Fruit fly (Drosophila melanogaster) whole organism, embryonic: Measurements from ENCODE around the gene CG1440.

Experiments
- B-H1 ChIP-seq: fragments of 200-800 bp; sonication (Bioruptor generic); IDR thresholded peaks from 3 replicates; pipeline ENCODE4 v1.3.6; 2022; ENCODE audit warnings: missing biosample characterization, missing genetic modification characterization
- BtbVII ChIP-seq: fragments of 200-800 bp; sonication (Bioruptor generic); optimal IDR thresholded peaks from 3 replicates; lab custom pipeline; 2017; ENCODE audit warnings: missing biosample characterization, mild to moderate bottlenecking, missing genetic modification characterization
- CG10366 ChIP-seq: fragments of 200-800 bp; sonication (Bioruptor generic); IDR thresholded peaks from 2 replicates; pipeline ENCODE4 v1.3.6; 2022; ENCODE audit warnings: missing biosample characterization, missing genetic modification characterization
- CG10431 ChIP-seq: fragments of 200-800 bp; sonication (Bioruptor generic); optimal IDR thresholded peaks from 3 replicates; lab custom pipeline; 2018; ENCODE audit warnings: missing biosample characterization, mild to moderate bottlenecking, missing genetic modification characterization
- CG12659 ChIP-seq: fragments of 200-800 bp; sonication (Bioruptor generic); optimal IDR thresholded peaks from 3 replicates; lab custom pipeline; 2017; ENCODE audit warnings: mild to moderate bottlenecking, missing biosample characterization, missing genetic modification reagents, missing genetic modification characterization
- CG12744 ChIP-seq: fragments of 200-800 bp; sonication (Bioruptor generic); optimal IDR thresholded peaks from 2 replicates; lab custom pipeline; 2016; ENCODE audit warnings: missing biosample characterization, missing genetic modification characterization
- CG12769 ChIP-seq: fragments of 200-800 bp; sonication (Bioruptor generic); optimal IDR thresholded peaks from 2 replicates; lab custom pipeline; 2019; ENCODE audit warnings: missing biosample characterization, mild to moderate bottlenecking, missing genetic modification characterization, moderate library complexity
- CG13287 ChIP-seq: fragments of 200-800 bp; sonication (Bioruptor generic); IDR thresholded peaks from 2 replicates; pipeline ENCODE4 v1.3.6; 2022; ENCODE audit warnings: missing biosample characterization, missing genetic modification characterization; ENCODE audit not compliant: partially characterized antibody
- CG13894 ChIP-seq: fragments of 200-800 bp; sonication (Bioruptor generic); optimal IDR thresholded peaks from 3 replicates; lab custom pipeline; 2018; ENCODE audit warnings: missing biosample characterization, mild to moderate bottlenecking, missing genetic modification characterization, moderate library complexity
- CG15479 ChIP-seq: fragments of 200-800 bp; sonication (Bioruptor generic); optimal IDR thresholded peaks from 3 replicates; lab custom pipeline; 2019; ENCODE audit warnings: missing biosample characterization, mild to moderate bottlenecking, missing genetic modification characterization, moderate library complexity
- CG15601 ChIP-seq: fragments of 200-800 bp; sonication (Bioruptor generic); optimal IDR thresholded peaks from 3 replicates; lab custom pipeline; 2019; ENCODE audit warnings: missing biosample characterization, mild to moderate bottlenecking, missing genetic modification characterization, moderate library complexity
- CG17186 ChIP-seq: fragments of 200-800 bp; sonication (Bioruptor generic); optimal IDR thresholded peaks from 3 replicates; lab custom pipeline; 2017; ENCODE audit warnings: missing biosample characterization, missing genetic modification reagents, missing genetic modification characterization
- CG17568 ChIP-seq: fragments of 200-800 bp; sonication (Bioruptor generic); optimal IDR thresholded peaks from 2 replicates; lab custom pipeline; 2018; ENCODE audit warnings: missing biosample characterization, mild to moderate bottlenecking, missing genetic modification characterization, moderate library complexity
- CG2202 ChIP-seq: fragments of 200-800 bp; sonication (Bioruptor generic); optimal IDR thresholded peaks from 2 replicates; lab custom pipeline; 2018; ENCODE audit warnings: missing biosample characterization, mild to moderate bottlenecking, missing genetic modification characterization
- CG4617 ChIP-seq: fragments of 200-800 bp; sonication (Bioruptor generic); optimal IDR thresholded peaks from 3 replicates; lab custom pipeline; 2016; ENCODE audit warnings: missing biosample characterization, missing genetic modification characterization, borderline replicate concordance
- CG7556 ChIP-seq: fragments of 200-800 bp; sonication (Bioruptor generic); optimal IDR thresholded peaks from 2 replicates; lab custom pipeline; 2017; ENCODE audit warnings: missing biosample characterization, mild to moderate bottlenecking, missing genetic modification characterization
- CG8290 ChIP-seq, 3 experiments: fragments of 200-800 bp; sonication (Bioruptor generic); optimal IDR thresholded peaks; 2 replicates each; lab custom pipeline; 2016 to 2019; ENCODE audit warnings: missing biosample characterization in 3 of 3, missing genetic modification characterization in 3 of 3, mild to moderate bottlenecking in 2 of 3, moderate library complexity in 1 of 3
- CG8388 ChIP-seq: fragments of 200-800 bp; sonication (Bioruptor generic); optimal IDR thresholded peaks from 2 replicates; lab custom pipeline; 2019; ENCODE audit warnings: missing biosample characterization, mild to moderate bottlenecking, missing genetic modification characterization, moderate library complexity
- CG9727 ChIP-seq: fragments of 200-800 bp; sonication (Bioruptor generic); optimal IDR thresholded peaks from 3 replicates; lab custom pipeline; 2017; ENCODE audit warnings: missing biosample characterization, mild to moderate bottlenecking, missing genetic modification characterization
- CoRest ChIP-seq: fragments of 200-800 bp; sonication (Bioruptor generic); optimal IDR thresholded peaks from 3 replicates; lab custom pipeline; 2018; ENCODE audit warnings: missing biosample characterization, mild to moderate bottlenecking, missing genetic modification characterization, moderate library complexity
- Dp ChIP-seq: fragments of 200-800 bp; sonication (Bioruptor generic); optimal IDR thresholded peaks from 2 replicates; lab custom pipeline; 2018; ENCODE audit warnings: missing biosample characterization, mild to moderate bottlenecking, missing genetic modification characterization, moderate library complexity
- Hand ChIP-seq: fragments of 200-800 bp; sonication (Bioruptor generic); optimal IDR thresholded peaks from 2 replicates; lab custom pipeline; 2017; ENCODE audit warnings: mild to moderate bottlenecking, missing biosample characterization, missing genetic modification reagents, missing genetic modification characterization
- Max ChIP-seq: fragments of 200-800 bp; sonication (Bioruptor generic); optimal IDR thresholded peaks from 2 replicates; lab custom pipeline; 2016; ENCODE audit warnings: missing biosample characterization, mild to moderate bottlenecking, missing genetic modification characterization
- NC2α ChIP-seq: fragments of 200-800 bp; sonication (Bioruptor generic); optimal IDR thresholded peaks from 2 replicates; lab custom pipeline; 2016; ENCODE audit warnings: missing biosample characterization, missing genetic modification characterization
- Neu2 ChIP-seq: fragments of 200-800 bp; sonication (Bioruptor generic); optimal IDR thresholded peaks from 3 replicates; lab custom pipeline; 2016; ENCODE audit warnings: missing biosample characterization, missing genetic modification characterization, borderline replicate concordance
- Oli ChIP-seq: fragments of 200-800 bp; sonication (Bioruptor generic); optimal IDR thresholded peaks from 2 replicates; lab custom pipeline; 2018; ENCODE audit warnings: missing biosample characterization, mild to moderate bottlenecking, missing genetic modification characterization, moderate library complexity
- PHDP ChIP-seq: fragments of 200-800 bp; sonication (Bioruptor generic); optimal IDR thresholded peaks from 3 replicates; lab custom pipeline; 2018; ENCODE audit warnings: missing biosample characterization, mild to moderate bottlenecking, missing genetic modification characterization, moderate library complexity
- Ravus ChIP-seq: fragments of 200-800 bp; sonication (Bioruptor generic); IDR thresholded peaks from 2 replicates; pipeline ENCODE4 v1.3.6; 2022; ENCODE audit warnings: missing biosample characterization, missing genetic modification characterization
- Scr ChIP-seq: fragments of 200-800 bp; sonication (Bioruptor generic); IDR thresholded peaks from 2 replicates; pipeline ENCODE4 v1.3.6; 2022; ENCODE audit warnings: missing biosample characterization, missing genetic modification characterization; ENCODE audit not compliant: partially characterized antibody
- ato ChIP-seq: fragments of 200-800 bp; sonication (Bioruptor generic); IDR thresholded peaks from 2 replicates; pipeline ENCODE4 v1.3.6; 2022; ENCODE audit warnings: missing biosample characterization, missing genetic modification characterization; ENCODE audit not compliant: partially characterized antibody
- cato ChIP-seq: fragments of 200-800 bp; sonication (Bioruptor generic); optimal IDR thresholded peaks from 2 replicates; lab custom pipeline; 2016; ENCODE audit warnings: missing biosample characterization, missing genetic modification characterization, borderline replicate concordance
- dmrt11E ChIP-seq: fragments of 200-800 bp; sonication (Bioruptor generic); optimal IDR thresholded peaks from 3 replicates; lab custom pipeline; 2018; ENCODE audit warnings: missing biosample characterization, mild to moderate bottlenecking, missing genetic modification characterization, moderate library complexity
- dpn ChIP-seq, 2 experiments: fragments of 200-800 bp; sonication (Bioruptor generic); optimal IDR thresholded peaks; 3 replicates each; lab custom pipeline; 2016; ENCODE audit warnings: missing biosample characterization in 2 of 2, missing genetic modification characterization in 2 of 2
- dysf ChIP-seq: fragments of 200-800 bp; sonication (Bioruptor generic); IDR thresholded peaks from 3 replicates; pipeline ENCODE4 v1.3.6; 2022; ENCODE audit warnings: missing biosample characterization, missing genetic modification characterization
- her ChIP-seq: fragments of 200-800 bp; sonication (Bioruptor generic); optimal IDR thresholded peaks from 2 replicates; lab custom pipeline; 2016; ENCODE audit warnings: missing biosample characterization, missing genetic modification characterization
- hkb ChIP-seq, 2 experiments: fragments of 200-800 bp in 1 of 2; fragments of >200 bp in 1 of 2; sonication (Bioruptor generic) in 1 of 2; IDR thresholded peaks in 1 of 2; optimal IDR thresholded peaks in 1 of 2; 2 replicates each; pipeline versions ENCODE4 v1.3.6 to Lab custom; 2017 to 2022; ENCODE audit warnings: missing biosample characterization in 1 of 2, missing genetic modification characterization in 1 of 2
- kay ChIP-seq: fragments of 200-800 bp; sonication (Bioruptor generic); optimal IDR thresholded peaks from 2 replicates; lab custom pipeline; 2016; ENCODE audit warnings: missing biosample characterization, missing genetic modification characterization
- lbe ChIP-seq: fragments of 200-800 bp; sonication (Bioruptor generic); optimal IDR thresholded peaks from 2 replicates; lab custom pipeline; 2016; ENCODE audit warnings: missing biosample characterization, mild to moderate bottlenecking, missing genetic modification characterization
- pros ChIP-seq: fragments of 200-800 bp; sonication (Bioruptor generic); optimal IDR thresholded peaks from 3 replicates; lab custom pipeline; 2019; ENCODE audit warnings: missing biosample characterization, mild to moderate bottlenecking, missing genetic modification characterization, moderate library complexity
- ranshi ChIP-seq: fragments of 200-800 bp; sonication (Bioruptor generic); IDR thresholded peaks from 2 replicates; pipeline ENCODE4 v1.3.6; 2022; ENCODE audit warnings: missing biosample characterization, missing genetic modification characterization
- sima ChIP-seq: fragments of 200-800 bp; sonication (Bioruptor generic); optimal IDR thresholded peaks from 2 replicates; lab custom pipeline; 2016; ENCODE audit warnings: missing biosample characterization, missing genetic modification characterization
- tin ChIP-seq: fragments of 200-800 bp; sonication (Bioruptor generic); optimal IDR thresholded peaks from 3 replicates; lab custom pipeline; 2016; ENCODE audit warnings: missing biosample characterization, missing genetic modification characterization
- tna ChIP-seq: fragments of 200-800 bp; sonication (Bioruptor generic); IDR thresholded peaks from 2 replicates; pipeline ENCODE4 v1.3.6; 2022; ENCODE audit warnings: missing biosample characterization, missing genetic modification characterization; ENCODE audit not compliant: partially characterized antibody
- tup ChIP-seq: fragments of 200-800 bp; sonication (Bioruptor generic); optimal IDR thresholded peaks from 2 replicates; lab custom pipeline; 2016; ENCODE audit warnings: missing biosample characterization, mild to moderate bottlenecking, missing genetic modification characterization, moderate library complexity
- unc-4 ChIP-seq: fragments of 200-800 bp; sonication (Bioruptor generic); IDR thresholded peaks from 2 replicates; pipeline ENCODE4 v1.3.6; 2022; ENCODE audit warnings: missing biosample characterization, missing genetic modification characterization; ENCODE audit not compliant: partially characterized antibody
- vfl ChIP-seq: fragments of 200-800 bp; sonication (Bioruptor generic); optimal IDR thresholded peaks from 2 replicates; lab custom pipeline; 2016; ENCODE audit warnings: missing biosample characterization, missing genetic modification characterization
- zen ChIP-seq: fragments of 200-800 bp; sonication (Bioruptor generic); optimal IDR thresholded peaks from 3 replicates; lab custom pipeline; 2018; ENCODE audit warnings: missing biosample characterization, mild to moderate bottlenecking, missing genetic modification characterization, moderate library complexity

Gene CG1440

DNA sequence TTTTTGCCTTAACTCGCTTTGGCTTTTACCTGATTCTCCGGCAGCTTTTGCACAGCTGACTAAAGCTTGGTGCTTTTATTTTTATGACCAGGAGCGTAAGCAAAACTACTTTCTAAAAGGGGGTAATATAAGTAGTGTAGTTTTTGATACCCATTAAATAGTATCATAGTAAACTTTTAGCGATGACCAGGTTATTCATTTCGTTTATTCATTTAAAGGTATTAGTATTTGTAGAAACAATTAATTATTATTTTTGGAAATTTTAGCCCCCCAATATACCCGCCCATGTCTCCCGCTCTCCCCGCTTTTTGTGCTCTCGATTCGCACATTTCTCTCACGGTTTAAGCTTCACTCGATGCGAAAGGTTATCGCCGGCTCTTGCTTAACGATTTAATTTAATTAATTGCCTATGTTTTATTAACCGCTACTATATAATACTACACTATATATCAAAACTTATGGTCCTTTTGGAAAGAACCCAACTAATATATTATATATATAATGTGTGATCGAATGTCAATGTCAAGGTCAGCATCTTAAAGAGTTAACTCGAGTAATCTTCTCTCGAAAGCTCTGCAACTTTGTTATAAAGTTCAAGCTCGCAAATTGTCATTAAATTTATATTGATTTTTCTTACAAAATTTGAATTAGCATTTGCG lies 27.6 kb downstream of the CG1440 start, which contains the start of gene Sptr (continued):
- TF ChIP-seq dpn (GFP tag; optimal IDR thresholded peaks at IDR 0.05; lab: Kevin White, UChicago) (peak; percentile 85 to 86), CG15601 (tag; lab: Kevin White, UChicago) (peak; percentile 58), dysf (GFP tag; lab: Robert Waterston, UW) (peak; percentile 95), CG8388 (GFP tag; lab: Kevin White, UChicago) (peak; percentile 60), CG13287 (GFP tag; lab: Robert Waterston, UW) (0 out of 2 replicates have a peak, but pooled peaks have one; percentile 21), zen (tag; lab: Kevin White, UChicago) (peak; percentile 31), Hand (GFP tag; lab: Kevin White, UChicago) (peak; percentile 91), Oli (peak; percentile 86), CG10431 (GFP tag; lab: Kevin White, UChicago) (no peak), Scr (no peak), dmrt11E (tag; lab: Kevin White, UChicago) (no peak), CG15479 (GFP tag; lab: Kevin White, UChicago) (no peak), Ravus (peak; percentile 61), NC2α (GFP tag; lab: Kevin White, UChicago) (no peak), CG17568 (GFP tag; lab: Kevin White, UChicago) (peak; percentile 83), her (GFP tag; lab: Kevin White, UChicago) (peak; percentile 64), PHDP (tag; lab: Kevin White, UChicago) (peak; percentile 93), CG12744 (GFP tag; lab: Kevin White, UChicago) (peak; percentile 68), CG12769 (peak; percentile 89), cato (GFP tag; lab: Kevin White, UChicago) (peak; percentile 43), CoRest (tag; lab: Kevin White, UChicago) (peak; percentile 90), pros (GFP tag; lab: Kevin White, UChicago) (no peak), sima (GFP tag; lab: Kevin White, UChicago) (peak; percentile 16), vfl (peak; percentile 82), CG17186 (no peak), Neu2 (GFP tag; lab: Kevin White, UChicago) (no peak), tin (GFP tag; lab: Kevin White, UChicago) (peak; percentile 73), Dp (GFP tag; lab: Kevin White, UChicago) (no peak), B-H1 (GFP tag; lab: Robert Waterston, UW) (peak; percentile 81), ranshi (GFP tag; lab: Robert Waterston, UW) (peak; percentile 89), CG13894 (tag; lab: Kevin White, UChicago) (peak; percentile 93), ato (GFP tag; lab: Robert Waterston, UW) (no peak), CG4617 (GFP tag; lab: Kevin White, UChicago) (peak; percentile 25), lbe (GFP tag; lab: Kevin White, UChicago) (peak; percentile 88), CG9727 (GFP tag; lab: Kevin White, UChicago) (peak; percentile 86), kay (GFP tag; lab: Kevin White, UChicago) (peak; percentile 66), CG7556 (GFP tag; lab: Kevin White, UChicago) (peak; percentile 91), CG2202 (tag; lab: Kevin White, UChicago) (no peak), CG8290 (GFP tag; optimal IDR thresholded peaks at IDR 0.05; lab: Kevin White, UChicago) (peak; percentile 20), CG8290 (tag; optimal IDR thresholded peaks at IDR 0.05; lab: Kevin White, UChicago) (peak in 1 of 2 experiments; percentile 80), CG10366 (GFP tag; lab: Robert Waterston, UW) (peak; percentile 87), hkb (optimal IDR thresholded peaks at IDR 0.05; lab: Kevin White, UChicago) (no peak), hkb (GFP tag; IDR thresholded peaks at IDR 0.05; lab: Robert Waterston, UW) (peak; percentile 94), CG12659 (GFP tag; lab: Kevin White, UChicago) (peak; percentile 92), tna (GFP tag; lab: Robert Waterston, UW) (no peak), unc-4 (GFP tag; lab: Robert Waterston, UW) (no peak), Max (GFP tag; lab: Kevin White, UChicago) (peak; percentile 67), tup (GFP tag; lab: Kevin White, UChicago) (peak; percentile 35), BtbVII (GFP tag; lab: Kevin White, UChicago) (peak; percentile 93)
